Fruit fly (Drosophila melanogaster) S2 (cell line): ENCODE data around the gene spn-B.

ENCODE experiments used
- CG8478 ChIP-seq: fragments of >200 bp; optimal IDR thresholded peaks from 2 replicates; lab custom pipeline; 2018
- CTCF ChIP-seq, 2 experiments: fragments of >200 bp; optimal IDR thresholded peaks; 2 replicates each; lab custom pipeline; 2018

The spn-B gene

dm6 chr3R:14288669-14289383, 39.0 kb upstream of the spn-B start, which contains the start of gene red:
Gene red, plus strand, starts transcription at chr3R:14289071.
- TF ChIP-seq CTCF (optimal IDR thresholded peaks at IDR 0.05; lab: Kevin White, UChicago), result no peak

- TF ChIP-seq CTCF (optimal IDR thresholded peaks at IDR 0.05; lab: Kevin White, UChicago) (no peak), CG8478 (lab: Kevin White, UChicago) (no peak)
Observed at dm6 chr3R:14289958-14290835, 37.7 kb upstream of the spn-B start.

dm6 chr3R:14291431-14291830, 36.4 kb upstream of the spn-B start:
- TF ChIP-seq CG8478 (lab: Kevin White, UChicago) (no peak), CTCF (optimal IDR thresholded peaks at IDR 0.05; lab: Kevin White, UChicago) (no peak)

- TF ChIP-seq CTCF (optimal IDR thresholded peaks at IDR 0.05; lab: Kevin White, UChicago) (no peak), CG8478 (lab: Kevin White, UChicago) (no peak)
Observed at dm6 chr3R:14292307-14292711, 35.5 kb upstream of the spn-B start.

- TF ChIP-seq CG8478 (lab: Kevin White, UChicago), result no peak
- no peak for TF ChIP-seq CTCF (optimal IDR thresholded peaks at IDR 0.05; lab: Kevin White, UChicago)
Observed at dm6 chr3R:14294397-14295018, 33.3 kb upstream of the spn-B start.

dm6 chr3R:14296126-14296525, 31.7 kb upstream of the spn-B start:
- no peak for TF ChIP-seq CTCF (optimal IDR thresholded peaks at IDR 0.05; lab: Kevin White, UChicago)
- TF ChIP-seq CG8478 (lab: Kevin White, UChicago), result no peak

- no peak for TF ChIP-seq CTCF (optimal IDR thresholded peaks at IDR 0.05; lab: Kevin White, UChicago)
- TF ChIP-seq CG8478 (lab: Kevin White, UChicago), result no peak
Observed at dm6 chr3R:14296700-14297099, 31.2 kb upstream of the spn-B start.

dm6 chr3R:14297489-14297888, 30.4 kb upstream of the spn-B start:
- TF ChIP-seq CG8478 (lab: Kevin White, UChicago) (no peak), CTCF (optimal IDR thresholded peaks at IDR 0.05; lab: Kevin White, UChicago) (no peak)

dm6 chr3R:14298078-14298896, 29.6 kb upstream of the spn-B start:
- TF ChIP-seq CTCF (optimal IDR thresholded peaks at IDR 0.05; lab: Kevin White, UChicago), result no peak
- no peak for TF ChIP-seq CG8478 (lab: Kevin White, UChicago)

dm6 chr3R:14299891-14300290, 28.0 kb upstream of the spn-B start:
- TF ChIP-seq CTCF (optimal IDR thresholded peaks at IDR 0.05; lab: Kevin White, UChicago) (no peak), CG8478 (lab: Kevin White, UChicago) (no peak)

dm6 chr3R:14302128-14302527, 25.7 kb upstream of the spn-B start, which contains the start of gene IFT54:
Gene IFT54, plus strand, starts transcription at chr3R:14302428.
- TF ChIP-seq CTCF (optimal IDR thresholded peaks at IDR 0.05; lab: Kevin White, UChicago) (no peak), CG8478 (lab: Kevin White, UChicago) (no peak)

- TF ChIP-seq CG8478 (lab: Kevin White, UChicago) (no peak), CTCF (optimal IDR thresholded peaks at IDR 0.05; lab: Kevin White, UChicago) (peak in 1 of 2 experiments; percentile 26)
Observed at dm6 chr3R:14307972-14308673, 19.7 kb upstream of the spn-B start.

- TF ChIP-seq CTCF (optimal IDR thresholded peaks at IDR 0.05; lab: Kevin White, UChicago) (no peak), CG8478 (lab: Kevin White, UChicago) (no peak)
Observed at dm6 chr3R:14308801-14309217, 19.0 kb upstream of the spn-B start, which contains the start of gene Polr2I. Gene Polr2I, plus strand, starts transcription at chr3R:14309089.
